Worm (Caenorhabditis elegans) whole organism, L3 larva: ENCODE results near the gene nipi-4.

Experiments
- R02D3.7 ChIP-seq: fragments of 150-350 bp; optimal IDR thresholded peaks from 2 replicates; lab custom pipeline; 2014; ENCODE audit warnings: missing biosample characterization, missing genetic modification characterization
- aly-2 ChIP-seq: fragments of 150-350 bp; optimal IDR thresholded peaks from 2 replicates; lab custom pipeline; 2014; ENCODE audit warnings: missing biosample characterization, missing genetic modification characterization
- ama-1 ChIP-seq: fragments of 150-350 bp; optimal IDR thresholded peaks from 2 replicates; lab custom pipeline; 2018
- ceh-16 ChIP-seq: sonication (generic microtip); optimal IDR thresholded peaks from 2 replicates; lab custom pipeline; 2017; ENCODE audit warnings: missing biosample characterization, missing genetic modification characterization
- ceh-28 ChIP-seq: fragments of 150-350 bp; optimal IDR thresholded peaks from 2 replicates; lab custom pipeline; 2014; ENCODE audit warnings: missing biosample characterization, missing genetic modification reagents, missing genetic modification characterization
- ceh-9 ChIP-seq: sonication (generic microtip); optimal IDR thresholded peaks from 2 replicates; lab custom pipeline; 2018; ENCODE audit warnings: missing biosample characterization, missing genetic modification characterization
- daf-12 ChIP-seq: fragments of 150-350 bp; optimal IDR thresholded peaks from 2 replicates; lab custom pipeline; 2014; ENCODE audit warnings: missing biosample characterization, missing genetic modification reagents, missing genetic modification characterization
- egl-27 ChIP-seq: sonication (generic microtip); optimal IDR thresholded peaks from 4 replicates; lab custom pipeline; 2017; ENCODE audit warnings: missing biosample characterization, missing genetic modification reagents, missing genetic modification characterization
- egl-5 ChIP-seq: fragments of 150-350 bp; optimal IDR thresholded peaks from 2 replicates; lab custom pipeline; 2017; ENCODE audit warnings: missing biosample characterization, missing genetic modification reagents, missing genetic modification characterization, inconsistent platforms
- elt-1 ChIP-seq: fragments of 150-350 bp; optimal IDR thresholded peaks from 2 replicates; lab custom pipeline; 2014; ENCODE audit warnings: missing biosample characterization, missing genetic modification characterization
- elt-2 ChIP-seq: sonication (generic microtip); optimal IDR thresholded peaks from 2 replicates; lab custom pipeline; 2016; ENCODE audit warnings: missing genetic modification reagents, mild to moderate bottlenecking, missing genetic modification characterization, missing compliant biosample characterization
- eor-1 ChIP-seq, 2 experiments: fragments of 150-350 bp; optimal IDR thresholded peaks; 2 replicates each; lab custom pipeline; 2014 to 2018; ENCODE audit warnings: missing biosample characterization in 2 of 2, missing genetic modification characterization in 2 of 2
- fkh-2 ChIP-seq: fragments of 150-350 bp; optimal IDR thresholded peaks from 2 replicates; lab custom pipeline; 2014; ENCODE audit warnings: missing biosample characterization, missing genetic modification reagents, missing genetic modification characterization
- hmg-11 ChIP-seq: sonication (generic microtip); optimal IDR thresholded peaks from 2 replicates; lab custom pipeline; 2016; ENCODE audit warnings: missing genetic modification characterization, missing compliant biosample characterization
- lsy-12 ChIP-seq: sonication (generic microtip); optimal IDR thresholded peaks from 2 replicates; lab custom pipeline; 2016; ENCODE audit warnings: mild to moderate bottlenecking, missing genetic modification characterization, missing compliant biosample characterization
- nfya-1 ChIP-seq: sonication (generic microtip); optimal IDR thresholded peaks from 2 replicates; lab custom pipeline; 2017; ENCODE audit warnings: missing genetic modification characterization, mild to moderate bottlenecking, missing compliant biosample characterization, antibody characterized with exemption, moderate library complexity; ENCODE audit not compliant: insufficient read depth
- nhr-11 ChIP-seq: fragments of 150-350 bp; optimal IDR thresholded peaks from 2 replicates; lab custom pipeline; 2014; ENCODE audit warnings: missing biosample characterization, missing genetic modification characterization
- nhr-12 ChIP-seq: fragments of 150-350 bp; optimal IDR thresholded peaks from 2 replicates; lab custom pipeline; 2014; ENCODE audit warnings: missing biosample characterization, missing genetic modification characterization
- nhr-23 ChIP-seq: fragments of 150-350 bp; optimal IDR thresholded peaks from 2 replicates; lab custom pipeline; 2014; ENCODE audit warnings: missing biosample characterization, missing genetic modification reagents, missing genetic modification characterization
- nhr-237 ChIP-seq: fragments of 150-350 bp; optimal IDR thresholded peaks from 2 replicates; lab custom pipeline; 2014; ENCODE audit warnings: missing biosample characterization, missing genetic modification characterization
- nhr-25 ChIP-seq: sonication (generic microtip); optimal IDR thresholded peaks from 2 replicates; lab custom pipeline; 2017; ENCODE audit warnings: missing biosample characterization, missing genetic modification characterization
- nhr-28 ChIP-seq: fragments of 150-350 bp; optimal IDR thresholded peaks from 2 replicates; lab custom pipeline; 2014; ENCODE audit warnings: missing biosample characterization, missing genetic modification characterization
- nhr-43 ChIP-seq: sonication (generic microtip); optimal IDR thresholded peaks from 2 replicates; lab custom pipeline; 2016; ENCODE audit warnings: mild to moderate bottlenecking, missing genetic modification characterization, missing compliant biosample characterization; ENCODE audit not compliant: poor library complexity, severe bottlenecking
- nhr-76 ChIP-seq: fragments of 150-350 bp; sonication (generic microtip); optimal IDR thresholded peaks from 5 replicates; lab custom pipeline; 2014; ENCODE audit warnings: missing biosample characterization, missing genetic modification characterization
- nhr-77 ChIP-seq: fragments of 150-350 bp; optimal IDR thresholded peaks from 2 replicates; lab custom pipeline; 2014; ENCODE audit warnings: missing biosample characterization, missing genetic modification characterization
- pha-4 ChIP-seq: fragments of 150-350 bp; optimal IDR thresholded peaks from 2 replicates; lab custom pipeline; 2014; ENCODE audit warnings: missing biosample characterization, missing genetic modification reagents, missing genetic modification characterization
- pqm-1 ChIP-seq: fragments of 150-350 bp; optimal IDR thresholded peaks from 2 replicates; lab custom pipeline; 2017; ENCODE audit warnings: missing biosample characterization, missing genetic modification characterization, inconsistent platforms
- sea-2 ChIP-seq: fragments of 150-350 bp; sonication (generic microtip); optimal IDR thresholded peaks from 4 replicates; lab custom pipeline; 2014; ENCODE audit warnings: missing biosample characterization, missing genetic modification reagents, missing genetic modification characterization
- skn-1 ChIP-seq: fragments of 150-350 bp; optimal IDR thresholded peaks from 2 replicates; lab custom pipeline; 2014; ENCODE audit warnings: missing biosample characterization, missing genetic modification characterization
- tbx-2 ChIP-seq: sonication (generic microtip); optimal IDR thresholded peaks from 2 replicates; lab custom pipeline; 2016; ENCODE audit warnings: mild to moderate bottlenecking, missing genetic modification characterization, missing compliant biosample characterization
- unc-39 ChIP-seq: sonication (generic microtip); optimal IDR thresholded peaks from 4 replicates; lab custom pipeline; 2017; ENCODE audit warnings: missing biosample characterization, missing genetic modification characterization
- unc-62 ChIP-seq: fragments of 150-350 bp; sonication (generic microtip); optimal IDR thresholded peaks from 4 replicates; lab custom pipeline; 2014; ENCODE audit warnings: missing biosample characterization, missing genetic modification reagents, missing genetic modification characterization
- zag-1 ChIP-seq: fragments of 150-350 bp; optimal IDR thresholded peaks from 2 replicates; lab custom pipeline; 2014; ENCODE audit warnings: missing biosample characterization, missing genetic modification characterization
- ztf-11 ChIP-seq: fragments of 150-350 bp; optimal IDR thresholded peaks from 2 replicates; lab custom pipeline; 2014; ENCODE audit warnings: missing biosample characterization, missing genetic modification characterization

The nipi-4 gene

DNA sequence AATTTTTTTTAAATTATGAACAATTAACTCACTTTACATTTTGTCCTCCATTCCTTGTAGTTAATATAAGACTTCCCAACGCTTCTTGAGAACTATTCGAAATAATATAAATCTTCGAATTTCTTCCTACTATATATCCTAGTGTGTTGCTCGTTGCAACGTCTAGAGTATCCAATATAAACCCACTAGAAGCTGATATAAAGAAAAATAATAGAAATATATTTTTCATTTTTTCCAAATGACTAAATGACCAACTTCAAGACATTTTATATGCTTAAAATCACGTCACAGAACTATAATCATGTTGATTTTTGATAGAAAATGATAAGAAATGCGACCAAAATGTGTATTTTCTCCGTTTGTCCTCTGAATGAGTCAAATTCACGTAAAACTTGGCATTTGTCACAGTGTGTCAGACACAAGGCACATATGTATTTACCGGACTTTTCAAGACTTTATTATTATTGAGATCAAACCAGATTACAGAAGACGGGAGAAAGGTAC lies 7.5 kb downstream of the nipi-4 start, which contains the start of gene C37C3.10:
C37C3.10 (minus strand) TSS at position 51 of the 504 bp plus-strand sequence.
- TF ChIP-seq nhr-11 (tag; lab: Kevin White, UChicago) (no peak), pqm-1 (tag; lab: Kevin White, UChicago) (peak; percentile 64)

DNA sequence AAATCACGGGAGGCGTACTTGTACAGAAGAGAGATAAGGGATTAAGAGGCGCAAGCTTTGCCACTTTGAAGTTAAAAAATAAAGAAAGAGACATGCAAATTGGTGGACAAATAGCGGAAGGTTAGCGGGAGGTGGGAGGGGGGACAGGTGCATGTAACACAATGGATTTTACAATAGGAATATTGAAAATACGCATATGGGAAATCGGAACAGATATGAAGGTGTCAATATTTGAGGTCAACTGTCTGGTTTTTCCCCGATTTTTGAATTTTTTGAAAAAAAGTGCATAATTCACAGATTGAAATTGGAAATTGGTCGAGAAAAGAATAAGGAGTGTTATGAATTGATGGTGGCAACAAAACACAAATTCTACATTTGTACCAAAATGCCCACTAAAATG lies 8.8 kb downstream of the nipi-4 start, which contains the start of gene C37C3.17:
C37C3.17 (minus strand) TSS at position 101 of the 400 bp plus-strand sequence.
- TF ChIP-seq lsy-12 (tag; lab: Kevin White, UChicago) (no peak), nhr-76 (tag; lab: Kevin White, UChicago) (no peak), egl-5 (tag; lab: Kevin White, UChicago) (no peak), eor-1 (tag; optimal IDR thresholded peaks at IDR 0.05; lab: Kevin White, UChicago) (no peak), zag-1 (tag; lab: Kevin White, UChicago) (no peak), fkh-2 (no peak), nhr-23 (tag; lab: Kevin White, UChicago) (no peak), nhr-28 (tag; lab: Kevin White, UChicago) (no peak), egl-27 (tag; lab: Kevin White, UChicago) (no peak), nhr-43 (tag; lab: Kevin White, UChicago) (no peak), ztf-11 (tag; lab: Kevin White, UChicago) (no peak), nhr-12 (tag; lab: Kevin White, UChicago) (no peak), R02D3.7 (tag; lab: Kevin White, UChicago) (no peak), nfya-1 (tag; lab: Kevin White, UChicago) (no peak), daf-12 (tag; lab: Kevin White, UChicago) (no peak), ceh-16 (tag; lab: Kevin White, UChicago) (no peak), elt-2 (tag; lab: Kevin White, UChicago) (no peak), aly-2 (tag; lab: Kevin White, UChicago) (no peak)

DNA sequence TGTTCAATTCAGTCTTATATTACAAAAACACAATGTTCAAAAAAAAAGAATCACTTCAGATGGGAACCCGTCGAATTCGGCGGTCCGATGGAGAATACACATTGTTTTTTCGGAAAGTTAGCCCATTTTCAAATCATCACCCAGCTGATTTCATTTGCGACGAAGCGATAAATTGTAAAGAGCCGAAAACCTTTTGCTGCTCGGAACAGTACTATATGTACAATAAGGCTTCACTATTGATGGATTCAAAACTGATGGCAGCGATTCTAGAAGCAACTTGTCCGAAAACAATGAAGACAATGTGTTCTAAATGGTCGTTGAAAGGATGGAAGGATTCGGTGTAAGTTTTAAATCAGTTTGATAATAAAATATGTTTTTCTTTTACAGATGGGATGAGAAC lies 12.7 kb downstream of the nipi-4 start, which contains the start of gene C37C3.1:
C37C3.1 (plus strand) TSS at position 33 of the 400 bp plus-strand sequence.
- TF ChIP-seq unc-39 (no peak), nhr-77 (tag; lab: Kevin White, UChicago) (peak; percentile 15), ceh-28 (tag; lab: Kevin White, UChicago) (peak; percentile 48), ama-1 (lab: Kevin White, UChicago) (peak; percentile 74), ceh-9 (tag; lab: Kevin White, UChicago) (no peak), aly-2 (tag; lab: Kevin White, UChicago) (peak; percentile 67), elt-2 (tag; lab: Kevin White, UChicago) (peak; percentile 33), nhr-23 (tag; lab: Kevin White, UChicago) (peak; percentile 35), fkh-2 (no peak), lsy-12 (tag; lab: Kevin White, UChicago) (peak; percentile 29), nhr-43 (tag; lab: Kevin White, UChicago) (peak; percentile 56), tbx-2 (tag; lab: Kevin White, UChicago) (peak; percentile 13), nhr-25 (peak; percentile 16)

DNA sequence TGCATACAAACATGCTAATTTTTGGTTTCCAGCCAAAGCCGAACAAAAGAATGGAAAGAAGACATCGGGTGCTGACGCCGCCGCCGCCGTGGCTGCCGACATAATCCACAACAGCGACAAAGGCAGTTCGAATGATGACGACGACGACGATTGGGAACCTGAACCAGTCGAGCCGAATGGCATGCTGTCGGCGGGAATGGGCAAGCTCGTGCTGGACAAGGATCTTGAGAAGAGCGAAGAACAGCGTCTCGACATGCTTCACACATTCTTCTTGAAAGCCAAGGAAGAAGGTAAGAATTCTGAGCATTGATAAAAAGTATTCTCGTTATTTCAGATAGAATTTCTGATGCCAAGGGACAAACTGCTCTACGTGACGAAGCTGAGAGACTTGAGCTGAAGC lies 14.0 kb downstream of the nipi-4 start:
- TF ChIP-seq zag-1 (tag; lab: Kevin White, UChicago) (no peak), nhr-25 (no peak), nhr-23 (tag; lab: Kevin White, UChicago) (no peak), hmg-11 (no peak), lsy-12 (tag; lab: Kevin White, UChicago) (no peak), elt-1 (tag; lab: Kevin White, UChicago) (no peak), skn-1 (tag; lab: Kevin White, UChicago) (no peak), nhr-237 (tag; lab: Kevin White, UChicago) (no peak), nhr-76 (tag; lab: Kevin White, UChicago) (no peak)

DNA sequence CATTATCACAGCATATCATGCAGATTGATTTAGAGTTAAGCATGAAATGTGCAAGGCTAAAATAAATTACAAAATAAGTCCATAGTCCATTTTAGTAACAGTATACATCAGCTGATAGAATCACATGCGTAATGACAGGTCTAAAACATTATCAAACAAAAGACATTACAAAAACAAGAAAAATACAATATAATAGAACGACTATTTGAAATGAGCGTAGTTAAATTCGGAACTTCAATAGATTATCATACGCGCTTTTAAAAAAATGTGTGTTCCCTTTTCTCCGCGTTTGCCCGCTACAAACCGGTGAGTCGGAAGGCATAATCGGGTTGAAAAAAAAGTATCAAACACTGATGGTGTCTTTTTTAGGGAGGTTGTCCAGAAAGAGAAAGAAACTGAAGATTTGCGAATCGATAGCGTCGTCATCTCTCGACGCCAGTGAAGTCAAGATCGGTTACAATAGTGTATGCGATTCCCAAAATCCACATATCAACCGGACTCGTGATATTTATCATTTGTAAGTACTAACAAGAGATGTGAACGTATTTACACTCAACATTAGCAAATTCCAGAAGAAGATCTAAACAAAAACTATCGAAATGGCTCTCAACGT lies 15.1 kb downstream of the nipi-4 start, which contains the start of gene C37C3.2:
C37C3.2 (plus strand) TSS at position 563 of the 613 bp plus-strand sequence.
- no peak for TF ChIP-seq R02D3.7 (tag; lab: Kevin White, UChicago)
- no peak for TF ChIP-seq nhr-11 (tag; lab: Kevin White, UChicago)
- no peak for TF ChIP-seq unc-39
- TF ChIP-seq sea-2, result no peak
- TF ChIP-seq nhr-77 (tag; lab: Kevin White, UChicago), result no peak
- TF ChIP-seq nhr-28 (tag; lab: Kevin White, UChicago), result no peak
- no peak for TF ChIP-seq fkh-2
- TF ChIP-seq nhr-23 (tag; lab: Kevin White, UChicago), result no peak
- no peak for TF ChIP-seq daf-12 (tag; lab: Kevin White, UChicago)
- no peak for TF ChIP-seq unc-62 (GFP tag; lab: Kevin White, UChicago)
- no peak for TF ChIP-seq ceh-16 (tag; lab: Kevin White, UChicago)
- TF ChIP-seq pqm-1 (tag; lab: Kevin White, UChicago), result no peak
- TF ChIP-seq pha-4 (tag; lab: Kevin White, UChicago), result peak; percentile 39
- TF ChIP-seq ama-1 (lab: Kevin White, UChicago), result peak; percentile 15
- peak; percentile 6 for TF ChIP-seq elt-2 (tag; lab: Kevin White, UChicago)
- no peak for TF ChIP-seq nhr-25
